Worm (Caenorhabditis elegans) whole organism, late embryonic: ENCODE results near the gene F37H8.6.

Experiments used
- C38D4.7 ChIP-seq: fragments of 200-800 bp; sonication (Bioruptor generic); optimal IDR thresholded peaks from 2 replicates; lab custom pipeline; 2018; ENCODE audit warnings: mild to moderate bottlenecking, missing genetic modification characterization, moderate library complexity, missing compliant biosample characterization
- F13H6.1 ChIP-seq: sonication (generic microtip); optimal IDR thresholded peaks from 2 replicates; lab custom pipeline; 2016; ENCODE audit warnings: missing genetic modification characterization, missing compliant biosample characterization
- K02D7.2 ChIP-seq: sonication (generic microtip); optimal IDR thresholded peaks from 2 replicates; lab custom pipeline; 2017; ENCODE audit warnings: mild to moderate bottlenecking, missing genetic modification characterization, missing compliant biosample characterization
- K09A11.1 ChIP-seq: sonication (generic microtip); optimal IDR thresholded peaks from 2 replicates; lab custom pipeline; 2017; ENCODE audit warnings: antibody characterized with exemption, mild to moderate bottlenecking, missing genetic modification characterization, missing compliant biosample characterization; ENCODE audit not compliant: insufficient read depth
- T23F11.4 ChIP-seq: fragments of 200-800 bp; sonication (Bioruptor generic); optimal IDR thresholded peaks from 2 replicates; lab custom pipeline; 2018; ENCODE audit warnings: mild to moderate bottlenecking, missing genetic modification characterization, missing compliant biosample characterization
- ahr-1 ChIP-seq: sonication (generic microtip); optimal IDR thresholded peaks from 2 replicates; lab custom pipeline; 2016; ENCODE audit warnings: missing genetic modification characterization, missing compliant biosample characterization
- ceh-14 ChIP-seq: sonication (generic microtip); optimal IDR thresholded peaks from 2 replicates; lab custom pipeline; 2016; ENCODE audit warnings: missing genotype, missing genetic modification characterization, missing compliant biosample characterization
- ceh-18 ChIP-seq: sonication (generic microtip); optimal IDR thresholded peaks from 2 replicates; lab custom pipeline; 2016; ENCODE audit warnings: missing genetic modification characterization, missing compliant biosample characterization
- ceh-2 ChIP-seq: sonication (generic microtip); optimal IDR thresholded peaks from 2 replicates; lab custom pipeline; 2016; ENCODE audit warnings: missing genotype, missing genetic modification characterization, missing compliant biosample characterization
- ceh-22 ChIP-seq: sonication (generic microtip); optimal IDR thresholded peaks from 2 replicates; lab custom pipeline; 2017; ENCODE audit warnings: missing biosample characterization, missing genetic modification characterization
- ceh-24 ChIP-seq: sonication (generic microtip); optimal IDR thresholded peaks from 2 replicates; lab custom pipeline; 2016; ENCODE audit warnings: mild to moderate bottlenecking, missing genetic modification characterization, missing compliant biosample characterization
- ceh-30 ChIP-seq: fragments of 150-350 bp; optimal IDR thresholded peaks from 2 replicates; lab custom pipeline; 2014; ENCODE audit warnings: missing biosample characterization, missing genetic modification characterization
- ceh-31 ChIP-seq: sonication (generic microtip); optimal IDR thresholded peaks from 2 replicates; lab custom pipeline; 2016; ENCODE audit warnings: missing genetic modification characterization, missing compliant biosample characterization
- ceh-34 ChIP-seq: sonication (generic microtip); optimal IDR thresholded peaks from 2 replicates; lab custom pipeline; 2016; ENCODE audit warnings: mild to moderate bottlenecking, missing genetic modification characterization, missing compliant biosample characterization
- ceh-45 ChIP-seq: fragments of 200-800 bp; sonication (Bioruptor generic); IDR thresholded peaks from 2 replicates; pipeline ENCODE4 v1.3.6; 2022; ENCODE audit warnings: missing genetic modification reagents, missing genetic modification characterization, missing compliant biosample characterization
- ceh-48 ChIP-seq: sonication (generic microtip); optimal IDR thresholded peaks from 2 replicates; lab custom pipeline; 2016; ENCODE audit warnings: missing genetic modification characterization, inconsistent platforms, missing compliant biosample characterization
- ceh-6 ChIP-seq: fragments of 200-800 bp; sonication (Bioruptor generic); optimal IDR thresholded peaks from 2 replicates; lab custom pipeline; 2018; ENCODE audit warnings: mild to moderate bottlenecking, missing genetic modification characterization, missing compliant biosample characterization
- ceh-9 ChIP-seq: sonication (generic microtip); optimal IDR thresholded peaks from 2 replicates; lab custom pipeline; 2016; ENCODE audit warnings: mild to moderate bottlenecking, missing genetic modification characterization, inconsistent platforms, missing compliant biosample characterization
- che-1 ChIP-seq: sonication (generic microtip); optimal IDR thresholded peaks from 2 replicates; lab custom pipeline; 2016; ENCODE audit warnings: mild to moderate bottlenecking, missing genetic modification characterization, missing compliant biosample characterization
- dmd-4 ChIP-seq: sonication (generic microtip); optimal IDR thresholded peaks from 2 replicates; lab custom pipeline; 2016; ENCODE audit warnings: borderline replicate concordance, missing genetic modification characterization, missing compliant biosample characterization
- elt-2 ChIP-seq: sonication (generic microtip); optimal IDR thresholded peaks from 2 replicates; lab custom pipeline; 2016; ENCODE audit warnings: missing genetic modification reagents, missing genetic modification characterization, missing compliant biosample characterization
- elt-4 ChIP-seq: sonication (generic microtip); optimal IDR thresholded peaks from 2 replicates; lab custom pipeline; 2016; ENCODE audit warnings: missing genetic modification characterization, missing compliant biosample characterization
- fax-1 ChIP-seq: sonication (generic microtip); optimal IDR thresholded peaks from 2 replicates; lab custom pipeline; 2016; ENCODE audit warnings: missing genotype, missing genetic modification characterization, missing compliant biosample characterization
- fkh-6 ChIP-seq: sonication (generic microtip); optimal IDR thresholded peaks from 2 replicates; lab custom pipeline; 2016; ENCODE audit warnings: missing genetic modification characterization, missing compliant biosample characterization
- hlh-13 ChIP-seq: fragments of 200-800 bp; sonication (Bioruptor generic); optimal IDR thresholded peaks from 2 replicates; lab custom pipeline; 2018; ENCODE audit warnings: mild to moderate bottlenecking, missing genetic modification characterization, missing compliant biosample characterization
- hlh-15 ChIP-seq: sonication (generic microtip); optimal IDR thresholded peaks from 2 replicates; lab custom pipeline; 2016; ENCODE audit warnings: missing genetic modification characterization, missing compliant biosample characterization
- lim-6 ChIP-seq: sonication (generic microtip); optimal IDR thresholded peaks from 2 replicates; lab custom pipeline; 2016; ENCODE audit warnings: missing genetic modification characterization, missing compliant biosample characterization
- lin-11 ChIP-seq: fragments of 200-800 bp; sonication (Bioruptor generic); optimal IDR thresholded peaks from 2 replicates; lab custom pipeline; 2018; ENCODE audit warnings: mild to moderate bottlenecking, missing genetic modification characterization, missing compliant biosample characterization
- mec-3 ChIP-seq: sonication (generic microtip); optimal IDR thresholded peaks from 2 replicates; lab custom pipeline; 2016; ENCODE audit warnings: borderline replicate concordance, missing genetic modification characterization, missing compliant biosample characterization
- nhr-11 ChIP-seq: fragments of 150-350 bp; optimal IDR thresholded peaks from 2 replicates; lab custom pipeline; 2014; ENCODE audit warnings: missing biosample characterization, missing genetic modification characterization
- nhr-232 ChIP-seq: sonication (generic microtip); optimal IDR thresholded peaks from 2 replicates; lab custom pipeline; 2016; ENCODE audit warnings: missing genetic modification characterization, missing compliant biosample characterization
- npax-4 ChIP-seq: sonication (generic microtip); optimal IDR thresholded peaks from 2 replicates; lab custom pipeline; 2016; ENCODE audit warnings: missing genetic modification characterization, missing compliant biosample characterization
- odd-2 ChIP-seq: sonication (generic microtip); optimal IDR thresholded peaks from 2 replicates; lab custom pipeline; 2017; ENCODE audit warnings: antibody characterized with exemption, mild to moderate bottlenecking, missing genetic modification characterization, missing compliant biosample characterization
- pag-3 ChIP-seq: sonication (generic microtip); optimal IDR thresholded peaks from 2 replicates; lab custom pipeline; 2016; ENCODE audit warnings: missing compliant biosample characterization, missing genetic modification characterization, borderline replicate concordance
- pat-9 ChIP-seq: fragments of 200-800 bp; sonication (Bioruptor generic); optimal IDR thresholded peaks from 2 replicates; lab custom pipeline; 2018; ENCODE audit warnings: mild to moderate bottlenecking, missing genetic modification characterization, moderate library complexity, missing compliant biosample characterization
- pax-1 ChIP-seq: fragments of 150-350 bp; optimal IDR thresholded peaks from 2 replicates; lab custom pipeline; 2014; ENCODE audit warnings: missing biosample characterization, missing genetic modification characterization
- pha-2 ChIP-seq: sonication (generic microtip); optimal IDR thresholded peaks from 2 replicates; lab custom pipeline; 2017; ENCODE audit warnings: mild to moderate bottlenecking, missing genetic modification characterization, missing compliant biosample characterization
- pha-4 ChIP-seq: fragments of 150-350 bp; optimal IDR thresholded peaks from 2 replicates; lab custom pipeline; 2018; ENCODE audit warnings: missing biosample characterization, missing genetic modification reagents, missing genetic modification characterization
- pqm-1 ChIP-seq: sonication (generic microtip); optimal IDR thresholded peaks from 2 replicates; lab custom pipeline; 2016; ENCODE audit warnings: missing genetic modification characterization, missing compliant biosample characterization
- pros-1 ChIP-seq: fragments of 150-350 bp; optimal IDR thresholded peaks from 2 replicates; lab custom pipeline; 2014; ENCODE audit warnings: missing biosample characterization, missing genetic modification reagents, missing genetic modification characterization
- rnt-1 ChIP-seq: sonication (generic microtip); optimal IDR thresholded peaks from 2 replicates; lab custom pipeline; 2016; ENCODE audit warnings: missing genetic modification characterization, missing compliant biosample characterization
- sdc-2 ChIP-seq: sonication (generic microtip); optimal IDR thresholded peaks from 2 replicates; lab custom pipeline; 2016; ENCODE audit warnings: missing genotype, missing genetic modification characterization, missing compliant biosample characterization
- sox-2 ChIP-seq: fragments of 200-800 bp; sonication (Bioruptor generic); IDR thresholded peaks from 2 replicates; pipeline ENCODE4 v1.3.6; 2022; ENCODE audit warnings: missing genetic modification reagents, missing genetic modification characterization, missing compliant biosample characterization
- sox-4 ChIP-seq: sonication (generic microtip); optimal IDR thresholded peaks from 2 replicates; lab custom pipeline; 2017; ENCODE audit warnings: mild to moderate bottlenecking, missing genetic modification characterization, inconsistent platforms, missing compliant biosample characterization
- syd-9 ChIP-seq: sonication (generic microtip); optimal IDR thresholded peaks from 2 replicates; lab custom pipeline; 2016; ENCODE audit warnings: mild to moderate bottlenecking, missing genetic modification characterization, moderate library complexity, missing compliant biosample characterization
- tbx-2 ChIP-seq: sonication (generic microtip); optimal IDR thresholded peaks from 2 replicates; lab custom pipeline; 2016; ENCODE audit warnings: missing genetic modification characterization, missing compliant biosample characterization
- ttx-3 ChIP-seq: sonication (generic microtip); optimal IDR thresholded peaks from 2 replicates; lab custom pipeline; 2016; ENCODE audit warnings: missing genetic modification reagents, missing genetic modification characterization, missing compliant biosample characterization
- unc-3 ChIP-seq, 2 experiments: fragments of 200-800 bp in 1 of 2; sonication (Bioruptor generic) in 1 of 2; sonication (generic microtip) in 1 of 2; conservative IDR thresholded peaks in 1 of 2; optimal IDR thresholded peaks in 1 of 2; 2 replicates each; pipeline versions ENCODE4 v1.3.6 to Lab custom; 2016 to 2022; ENCODE audit warnings: missing compliant biosample characterization in 2 of 2, missing genetic modification characterization in 2 of 2, missing genetic modification reagents in 1 of 2
- unc-42 ChIP-seq: sonication (generic microtip); optimal IDR thresholded peaks from 2 replicates; lab custom pipeline; 2016; ENCODE audit warnings: missing genotype, missing genetic modification characterization, missing compliant biosample characterization
- zip-5 ChIP-seq: sonication (generic microtip); optimal IDR thresholded peaks from 2 replicates; lab custom pipeline; 2016; ENCODE audit warnings: missing genetic modification characterization, missing compliant biosample characterization

The F37H8.6 gene

DNA sequence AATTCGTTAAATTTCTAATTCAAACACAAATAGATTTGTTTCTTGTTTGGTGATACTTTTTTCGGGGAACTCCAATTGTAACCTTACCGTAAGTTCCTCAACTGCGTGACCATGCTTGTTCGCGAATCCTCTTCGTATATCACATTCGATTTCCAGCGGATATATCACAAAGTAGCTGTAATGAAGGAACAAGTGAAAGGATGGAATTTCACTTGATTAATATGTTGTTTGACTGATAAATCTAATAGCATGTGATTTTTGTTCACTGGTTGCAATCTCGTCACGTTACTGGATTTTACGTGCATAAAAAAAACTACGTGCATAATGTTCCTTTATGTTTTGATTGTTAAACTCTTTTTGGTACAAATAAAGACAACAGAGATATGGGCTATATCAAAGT lies 15.6 kb downstream of the F37H8.6 start:
- no peak for TF ChIP-seq pax-1 (tag; lab: Kevin White, UChicago)
- no peak for TF ChIP-seq zip-5
- no peak for TF ChIP-seq sox-2
- TF ChIP-seq ceh-2 (tag; lab: Kevin White, UChicago) = no peak
- TF ChIP-seq T23F11.4 = no peak
- no peak for TF ChIP-seq ceh-22 (tag; lab: Kevin White, UChicago)
- no peak for TF ChIP-seq ahr-1 (tag; lab: Kevin White, UChicago)
- TF ChIP-seq K09A11.1 (tag; lab: Kevin White, UChicago) = no peak
- no peak for TF ChIP-seq rnt-1
- TF ChIP-seq ceh-30 (tag; lab: Kevin White, UChicago) = no peak
- TF ChIP-seq ceh-14 (tag; lab: Kevin White, UChicago) = no peak
- TF ChIP-seq fkh-6 (tag; lab: Kevin White, UChicago) = no peak
- no peak for TF ChIP-seq ceh-31 (tag; lab: Kevin White, UChicago)
- no peak for TF ChIP-seq syd-9 (tag; lab: Kevin White, UChicago)

DNA sequence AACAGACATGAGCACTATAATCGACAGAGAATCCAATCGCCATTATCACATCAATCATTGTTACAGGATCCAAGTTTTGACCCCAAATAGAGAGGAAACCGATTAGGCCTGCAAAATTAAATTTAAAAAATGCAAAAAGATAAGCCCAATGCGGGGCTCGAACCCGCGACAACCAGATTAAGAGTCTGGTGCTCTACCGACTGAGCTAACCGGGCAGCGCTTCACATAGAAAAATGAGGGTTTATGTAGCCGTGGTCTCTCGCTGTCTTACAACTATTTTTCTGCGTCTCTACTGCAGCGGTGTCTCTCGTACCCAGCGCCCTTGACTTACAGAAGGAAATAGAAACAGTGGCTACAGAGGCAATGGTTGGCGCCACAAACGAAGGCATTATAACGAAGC lies 19.6 kb downstream of the F37H8.6 start:
- TF ChIP-seq C38D4.7 (GFP tag; lab: Kevin White, UChicago) = peak; percentile 32
- TF ChIP-seq sdc-2 (tag; lab: Kevin White, UChicago) = peak; percentile 35
- TF ChIP-seq npax-4 (tag; lab: Kevin White, UChicago) = no peak
- peak; percentile 52; the same call in 1 of the 2 replicates for TF ChIP-seq unc-3 (GFP tag; conservative IDR thresholded peaks at IDR 0.05; lab: Robert Waterston, UW)
- TF ChIP-seq unc-3 (tag; optimal IDR thresholded peaks at IDR 0.05; lab: Kevin White, UChicago) = no peak
- TF ChIP-seq lin-11 = no peak
- peak; percentile 31 for TF ChIP-seq hlh-13 (GFP tag; lab: Kevin White, UChicago)
- no peak for TF ChIP-seq nhr-11 (tag; lab: Kevin White, UChicago)
- no peak for TF ChIP-seq elt-4 (tag; lab: Kevin White, UChicago)
- TF ChIP-seq F13H6.1 (tag; lab: Kevin White, UChicago) = no peak
- peak; percentile 47 for TF ChIP-seq syd-9 (tag; lab: Kevin White, UChicago)
- peak; percentile 27 for TF ChIP-seq nhr-232 (tag; lab: Kevin White, UChicago)
- TF ChIP-seq ahr-1 (tag; lab: Kevin White, UChicago) = no peak
- TF ChIP-seq ceh-6 (GFP tag; lab: Kevin White, UChicago) = peak; percentile 11
- peak; percentile 57 for TF ChIP-seq che-1 (tag; lab: Kevin White, UChicago)
- TF ChIP-seq pax-1 (tag; lab: Kevin White, UChicago) = no peak
- peak; percentile 14 for TF ChIP-seq tbx-2 (tag; lab: Kevin White, UChicago)
- TF ChIP-seq pqm-1 = no peak
- TF ChIP-seq lim-6 (tag; lab: Kevin White, UChicago) = no peak
- TF ChIP-seq dmd-4 (tag; lab: Kevin White, UChicago) = peak; percentile 19
- TF ChIP-seq K02D7.2 = no peak
- peak; percentile 48 for TF ChIP-seq fkh-6 (tag; lab: Kevin White, UChicago)
- TF ChIP-seq unc-42 (tag; lab: Kevin White, UChicago) = peak; percentile 49
- TF ChIP-seq pros-1 (tag; lab: Kevin White, UChicago) = no peak
- peak; percentile 27 for TF ChIP-seq ttx-3 (tag; lab: Kevin White, UChicago)
- TF ChIP-seq pag-3 (tag; lab: Kevin White, UChicago) = peak; percentile 28
- TF ChIP-seq ceh-18 (tag; lab: Kevin White, UChicago) = peak; percentile 48
- TF ChIP-seq pat-9 (tag; lab: Kevin White, UChicago) = peak; percentile 20
- TF ChIP-seq ceh-9 = no peak
- TF ChIP-seq ceh-45 (GFP tag; lab: Robert Waterston, UW) = 0 out of 2 replicates have a peak, but pooled peaks have one; percentile 35
- no peak for TF ChIP-seq ceh-30 (tag; lab: Kevin White, UChicago)
- peak; percentile 38 for TF ChIP-seq ceh-2 (tag; lab: Kevin White, UChicago)
- no peak for TF ChIP-seq hlh-15
- peak; percentile 46 for TF ChIP-seq sox-4 (tag; lab: Kevin White, UChicago)
- no peak for TF ChIP-seq mec-3
- no peak for TF ChIP-seq odd-2 (tag; lab: Kevin White, UChicago)
- TF ChIP-seq pha-4 (tag; lab: Kevin White, UChicago) = no peak
- no peak for TF ChIP-seq ceh-24 (tag; lab: Kevin White, UChicago)
- peak; percentile 26 for TF ChIP-seq ceh-48
- TF ChIP-seq fax-1 (tag; lab: Kevin White, UChicago) = peak; percentile 38
- no peak for TF ChIP-seq T23F11.4
- TF ChIP-seq ceh-34 (tag; lab: Kevin White, UChicago) = peak; percentile 8
- TF ChIP-seq elt-2 = peak; percentile 63
- no peak for TF ChIP-seq pha-2
